Worm (Caenorhabditis elegans) whole organism, L1 larva: ENCODE measurements around the gene D1054.1.
A peak's percentile ranks its signal among the peaks of the same experiment; 100 is the strongest.

Experiments used
- C04F5.9 ChIP-seq: sonication (generic microtip); optimal IDR thresholded peaks from 2 replicates; lab custom pipeline; 2016; ENCODE audit warnings: missing genetic modification characterization, missing compliant biosample characterization
- F16B12.6 ChIP-seq: fragments of 150-350 bp; optimal IDR thresholded peaks from 2 replicates; lab custom pipeline; 2014; ENCODE audit warnings: missing biosample characterization, missing genetic modification characterization
- Y116A8C.19 ChIP-seq: sonication (generic microtip); optimal IDR thresholded peaks from 2 replicates; lab custom pipeline; 2016; ENCODE audit warnings: missing compliant biosample characterization, missing genetic modification characterization, borderline replicate concordance
- ama-1 ChIP-seq: fragments of 150-350 bp; optimal IDR thresholded peaks from 2 replicates; lab custom pipeline; 2014
- ces-1 ChIP-seq: fragments of 150-350 bp; optimal IDR thresholded peaks from 2 replicates; lab custom pipeline; 2014; ENCODE audit warnings: missing biosample characterization, missing genetic modification reagents, missing genetic modification characterization
- dpl-1 ChIP-seq, 3 experiments: fragments of 150-350 bp in 2 of 3; sonication (generic microtip) in 1 of 3; optimal IDR thresholded peaks; 2 replicates each; lab custom pipeline; 2014 to 2017; ENCODE audit warnings: missing biosample characterization in 3 of 3, missing genetic modification characterization in 3 of 3, missing genetic modification reagents in 3 of 3
- efl-1 ChIP-seq, 4 experiments: fragments of 150-350 bp; optimal IDR thresholded peaks in 3 of 4; peaks in 1 of 4; 1 replicate in 1 of 4; 2 replicates in 3 of 4; lab custom pipeline; 2014; ENCODE audit warnings: missing biosample characterization in 2 of 4, missing genetic modification characterization in 2 of 4, missing genetic modification reagents in 2 of 4
- efl-3 ChIP-seq: fragments of 200-800 bp; sonication (Bioruptor generic); optimal IDR thresholded peaks from 2 replicates; lab custom pipeline; 2018; ENCODE audit warnings: mild to moderate bottlenecking, missing genetic modification characterization, missing compliant biosample characterization
- egl-13 ChIP-seq: sonication (generic microtip); optimal IDR thresholded peaks from 2 replicates; lab custom pipeline; 2016; ENCODE audit warnings: missing genotype, missing genetic modification reagents, missing genetic modification characterization, missing compliant biosample characterization
- egl-27 ChIP-seq, 2 experiments: fragments of 150-350 bp in 1 of 2; sonication (generic microtip); optimal IDR thresholded peaks; 3 replicates each; lab custom pipeline; 2017 to 2018; ENCODE audit warnings: missing biosample characterization in 2 of 2, missing genetic modification characterization in 2 of 2, missing genetic modification reagents in 2 of 2
- elt-2 ChIP-seq: sonication (generic microtip); optimal IDR thresholded peaks from 2 replicates; lab custom pipeline; 2016; ENCODE audit warnings: missing genetic modification characterization, mild to moderate bottlenecking, inconsistent platforms, missing compliant biosample characterization, missing genetic modification reagents
- elt-3 ChIP-seq, 6 experiments: fragments of 150-350 bp in 1 of 6; sonication (generic microtip); optimal IDR thresholded peaks; 2 replicates each; lab custom pipeline; 2017 to 2018; ENCODE audit warnings: missing biosample characterization in 6 of 6, missing genetic modification characterization in 6 of 6, inconsistent platforms in 1 of 6
- ets-5 ChIP-seq: fragments of 200-800 bp; sonication (Bioruptor generic); IDR thresholded peaks from 2 replicates; pipeline ENCODE4 v1.3.6; 2022; ENCODE audit warnings: missing genetic modification characterization, missing compliant biosample characterization
- hlh-17 ChIP-seq: fragments of 200-800 bp; sonication (Bioruptor generic); optimal IDR thresholded peaks from 2 replicates; lab custom pipeline; 2018; ENCODE audit warnings: missing genetic modification characterization, mild to moderate bottlenecking, missing compliant biosample characterization, moderate library complexity, borderline replicate concordance
- hlh-4 ChIP-seq: sonication (generic microtip); optimal IDR thresholded peaks from 2 replicates; lab custom pipeline; 2016; ENCODE audit warnings: mild to moderate bottlenecking, missing genetic modification characterization, missing compliant biosample characterization
- irx-1 ChIP-seq: sonication (generic microtip); optimal IDR thresholded peaks from 2 replicates; lab custom pipeline; 2016; ENCODE audit warnings: missing genetic modification characterization, missing compliant biosample characterization
- jun-1 ChIP-seq: fragments of 150-350 bp; optimal IDR thresholded peaks from 2 replicates; lab custom pipeline; 2014; ENCODE audit warnings: missing biosample characterization, missing genetic modification reagents, missing genetic modification characterization
- lin-13 ChIP-seq: fragments of 150-350 bp; optimal IDR thresholded peaks from 2 replicates; lab custom pipeline; 2014; ENCODE audit warnings: missing biosample characterization, missing genetic modification reagents, missing genetic modification characterization
- lin-15B ChIP-seq: fragments of 150-350 bp; sonication (generic microtip); optimal IDR thresholded peaks from 3 replicates; lab custom pipeline; 2014; ENCODE audit warnings: missing biosample characterization, missing genetic modification characterization
- lin-35 ChIP-seq, 2 experiments: fragments of 150-350 bp; optimal IDR thresholded peaks; 2 replicates each; lab custom pipeline; 2014; ENCODE audit warnings: missing biosample characterization in 2 of 2, missing genetic modification characterization in 2 of 2, missing genetic modification reagents in 2 of 2
- lir-3 ChIP-seq: sonication (generic microtip); optimal IDR thresholded peaks from 2 replicates; lab custom pipeline; 2016; ENCODE audit warnings: mild to moderate bottlenecking, missing genetic modification characterization, moderate library complexity, missing compliant biosample characterization; ENCODE audit not compliant: poor library complexity
- lsy-2 ChIP-seq, 2 experiments: fragments of 150-350 bp; optimal IDR thresholded peaks; 2 replicates each; lab custom pipeline; 2014; ENCODE audit warnings: missing biosample characterization in 2 of 2, missing genetic modification characterization in 2 of 2
- mdl-1 ChIP-seq, 2 experiments: fragments of 150-350 bp; optimal IDR thresholded peaks; 2 replicates each; lab custom pipeline; 2014 to 2017; ENCODE audit warnings: missing biosample characterization in 2 of 2, missing genetic modification characterization in 2 of 2, inconsistent platforms in 1 of 2
- mef-2 ChIP-seq: fragments of 150-350 bp; optimal IDR thresholded peaks from 2 replicates; lab custom pipeline; 2014; ENCODE audit warnings: missing biosample characterization, missing genetic modification characterization
- mep-1 ChIP-seq: fragments of 150-350 bp; optimal IDR thresholded peaks from 2 replicates; lab custom pipeline; 2014; ENCODE audit warnings: missing biosample characterization, missing genetic modification characterization
- nhr-12 ChIP-seq: sonication (generic microtip); optimal IDR thresholded peaks from 2 replicates; lab custom pipeline; 2017; ENCODE audit warnings: missing biosample characterization, missing genetic modification characterization
- nhr-19 ChIP-seq: fragments of 200-800 bp; sonication (Bioruptor generic); conservative IDR thresholded peaks from 2 replicates; pipeline ENCODE4 v1.3.6; 2022; ENCODE audit warnings: missing genetic modification characterization, missing compliant biosample characterization
- nhr-20 ChIP-seq: sonication (generic microtip); optimal IDR thresholded peaks from 2 replicates; lab custom pipeline; 2016; ENCODE audit warnings: mild to moderate bottlenecking, missing genetic modification characterization, missing compliant biosample characterization
- nhr-47 ChIP-seq: sonication (generic microtip); optimal IDR thresholded peaks from 2 replicates; lab custom pipeline; 2016; ENCODE audit warnings: mild to moderate bottlenecking, missing genetic modification characterization, moderate library complexity, missing compliant biosample characterization
- nhr-90 ChIP-seq: sonication (generic microtip); optimal IDR thresholded peaks from 2 replicates; lab custom pipeline; 2016; ENCODE audit warnings: mild to moderate bottlenecking, missing genetic modification characterization, missing compliant biosample characterization; ENCODE audit not compliant: poor library complexity
- rnt-1 ChIP-seq: sonication (generic microtip); optimal IDR thresholded peaks from 2 replicates; lab custom pipeline; 2016; ENCODE audit warnings: mild to moderate bottlenecking, missing genetic modification characterization, moderate library complexity, missing compliant biosample characterization
- skn-1 ChIP-seq: fragments of 150-350 bp; optimal IDR thresholded peaks from 2 replicates; lab custom pipeline; 2014; ENCODE audit warnings: missing biosample characterization, missing genetic modification characterization
- snu-23 ChIP-seq: sonication (generic microtip); optimal IDR thresholded peaks from 2 replicates; lab custom pipeline; 2016; ENCODE audit warnings: missing genetic modification characterization, missing compliant biosample characterization
- sox-4 ChIP-seq: sonication (generic microtip); optimal IDR thresholded peaks from 2 replicates; lab custom pipeline; 2016; ENCODE audit warnings: missing genetic modification characterization, missing compliant biosample characterization
- sup-37 ChIP-seq: fragments of 200-800 bp; sonication (Bioruptor generic); optimal IDR thresholded peaks from 2 replicates; lab custom pipeline; 2018; ENCODE audit warnings: mild to moderate bottlenecking, missing genetic modification characterization, missing compliant biosample characterization
- tlp-1 ChIP-seq: fragments of 150-350 bp; optimal IDR thresholded peaks from 2 replicates; lab custom pipeline; 2014; ENCODE audit warnings: missing biosample characterization, missing genetic modification characterization
- unc-130 ChIP-seq: fragments of 150-350 bp; optimal IDR thresholded peaks from 2 replicates; lab custom pipeline; 2017; ENCODE audit warnings: missing biosample characterization, missing genetic modification characterization, inconsistent platforms
- unc-30 ChIP-seq: sonication (generic microtip); optimal IDR thresholded peaks from 2 replicates; lab custom pipeline; 2017; ENCODE audit warnings: missing biosample characterization, missing genetic modification characterization
- xbp-1 ChIP-seq: sonication (generic microtip); optimal IDR thresholded peaks from 2 replicates; lab custom pipeline; 2016; ENCODE audit warnings: missing genetic modification characterization, missing compliant biosample characterization
- zag-1 ChIP-seq: fragments of 150-350 bp; optimal IDR thresholded peaks from 2 replicates; lab custom pipeline; 2014; ENCODE audit warnings: missing biosample characterization, missing genetic modification characterization
- ztf-4 ChIP-seq: fragments of 150-350 bp; optimal IDR thresholded peaks from 2 replicates; lab custom pipeline; 2014; ENCODE audit warnings: missing biosample characterization, missing genetic modification characterization

Gene D1054.1

DNA sequence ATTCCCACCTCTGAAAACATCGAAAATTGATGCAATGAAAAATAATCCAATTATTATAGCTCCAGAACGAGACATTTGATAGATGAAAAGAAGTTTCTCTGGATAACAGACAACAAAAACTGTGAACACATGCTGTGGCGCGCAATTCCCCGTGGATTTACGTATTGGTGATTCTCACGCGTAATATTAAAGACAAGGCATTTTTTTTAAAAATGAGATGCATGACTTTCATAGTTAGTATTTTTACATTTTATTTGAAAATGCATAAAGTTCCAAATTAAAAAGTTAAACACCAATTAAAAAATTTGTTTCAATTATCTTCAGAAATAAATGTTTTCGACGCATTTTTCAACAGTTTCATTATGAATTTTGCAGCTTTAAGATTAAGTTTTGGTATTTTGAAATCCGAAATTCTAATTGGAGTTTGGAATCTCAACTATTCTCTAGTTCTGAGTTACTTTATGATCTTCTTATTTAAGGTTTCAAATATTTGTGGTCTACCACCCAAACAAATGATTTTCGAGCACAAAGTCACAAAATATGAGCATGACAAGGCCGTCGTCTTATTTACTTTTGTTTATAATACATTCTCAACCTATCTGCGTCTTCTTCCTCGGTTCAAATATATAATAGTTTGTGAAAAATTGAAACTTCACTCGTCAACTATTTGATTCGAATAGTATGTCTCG, 22.6 kb downstream of the D1054.1 start, which contains the start of the genes selt-1.2 and F28H7.2:
Gene selt-1.2, minus strand, starts transcription at position 101 of the 689 bp plus-strand sequence.
Gene F28H7.2, plus strand, starts transcription at position 639 of the 689 bp plus-strand sequence.
- no peak for TF ChIP-seq efl-1 (optimal IDR thresholded peaks at IDR 0.05; lab: Kevin White, UChicago)
- peak in 1 of 2 experiments; percentile 77 for TF ChIP-seq efl-1 (GFP tag; optimal IDR thresholded peaks at IDR 0.05 in 1 of 2; lab: Kevin White, UChicago)
- peak; percentile 4 for TF ChIP-seq nhr-20 (tag; lab: Kevin White, UChicago)
- TF ChIP-seq ces-1 (GFP tag; lab: Kevin White, UChicago) = no peak
- no peak for TF ChIP-seq egl-27 (tag; optimal IDR thresholded peaks at IDR 0.05; lab: Kevin White, UChicago)
- no peak for TF ChIP-seq xbp-1 (tag; lab: Kevin White, UChicago)
- no peak for TF ChIP-seq hlh-17 (GFP tag; lab: Kevin White, UChicago)
- TF ChIP-seq egl-13 (tag; lab: Kevin White, UChicago) = no peak
- TF ChIP-seq unc-30 (tag; lab: Kevin White, UChicago) = no peak
- no peak for TF ChIP-seq hlh-4 (tag; lab: Kevin White, UChicago)
- no peak for TF ChIP-seq C04F5.9 (tag; lab: Kevin White, UChicago)
- no peak for TF ChIP-seq lin-15B (tag; lab: Kevin White, UChicago)
- no peak for TF ChIP-seq nhr-90 (tag; lab: Kevin White, UChicago)
- TF ChIP-seq, all 84 proteins: peak for 2

DNA sequence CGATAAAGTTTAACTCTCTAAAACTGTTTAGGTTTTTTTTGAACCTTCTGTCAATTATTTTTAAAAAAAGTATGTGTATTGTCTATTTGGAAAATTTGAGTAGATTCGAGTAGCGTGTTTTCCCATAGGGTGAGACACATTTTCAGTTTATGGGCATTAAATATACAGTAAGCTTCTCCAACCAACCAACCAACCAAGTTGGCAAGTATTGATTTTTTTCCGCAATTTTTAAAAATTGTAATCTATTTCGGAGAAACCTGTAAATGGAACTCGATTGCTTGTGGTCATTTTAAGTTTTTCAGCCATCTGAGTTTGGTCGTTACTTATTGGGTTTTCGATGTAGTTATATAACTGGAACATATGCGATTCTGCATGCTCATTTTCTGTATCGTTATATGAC, 25.0 kb downstream of the D1054.1 start, which contains the start of gene srj-21:
Gene srj-21, plus strand, starts transcription at position 301 of the 400 bp plus-strand sequence.
- TF ChIP-seq nhr-47 (no peak), sox-4 (tag; lab: Kevin White, UChicago) (no peak), mef-2 (tag; lab: Kevin White, UChicago) (no peak), efl-1 (optimal IDR thresholded peaks at IDR 0.05; lab: Kevin White, UChicago) (no peak), efl-1 (GFP tag; optimal IDR thresholded peaks at IDR 0.05 in 1 of 2; lab: Kevin White, UChicago) (no peak), rnt-1 (tag; lab: Kevin White, UChicago) (no peak), ama-1 (no peak), jun-1 (tag; lab: Kevin White, UChicago) (no peak), lir-3 (tag; lab: Kevin White, UChicago) (no peak), efl-3 (GFP tag; lab: Kevin White, UChicago) (no peak), ets-5 (GFP tag; lab: Robert Waterston, UW) (no peak), lsy-2 (tag; optimal IDR thresholded peaks at IDR 0.05; lab: Kevin White, UChicago) (no peak), nhr-12 (tag; lab: Kevin White, UChicago) (no peak), Y116A8C.19 (tag; lab: Kevin White, UChicago) (no peak), elt-2 (tag; lab: Kevin White, UChicago) (no peak), lin-15B (tag; lab: Kevin White, UChicago) (no peak), mep-1 (tag; lab: Kevin White, UChicago) (no peak), ces-1 (GFP tag; lab: Kevin White, UChicago) (no peak), nhr-20 (tag; lab: Kevin White, UChicago) (no peak), tlp-1 (no peak), ztf-4 (tag; lab: Kevin White, UChicago) (no peak)
- TF ChIP-seq, all 84 proteins: peak for 0

DNA sequence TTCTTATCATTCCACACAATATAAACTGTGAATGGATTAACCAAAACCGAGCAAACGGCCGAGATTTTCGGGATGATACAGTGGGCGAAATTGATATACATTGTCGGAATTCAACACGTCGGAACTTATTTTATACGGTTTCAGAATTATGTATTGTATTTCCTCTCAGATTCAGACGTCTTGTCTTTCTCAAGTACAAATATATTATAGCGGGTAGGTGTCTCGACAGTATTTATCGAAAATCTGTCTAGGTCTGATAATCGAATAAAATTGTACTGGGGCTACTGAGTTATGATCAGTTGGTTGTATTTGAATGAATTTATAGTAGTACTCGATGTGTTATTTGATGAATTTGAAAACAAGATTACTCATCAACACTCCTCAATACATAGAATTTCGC, 26.4 kb downstream of the D1054.1 start, which contains the start of gene srj-22:
Gene srj-22, minus strand, starts transcription at position 101 of the 400 bp plus-strand sequence.
- TF ChIP-seq mdl-1 (tag; optimal IDR thresholded peaks at IDR 0.05; lab: Kevin White, UChicago) (no peak), rnt-1 (tag; lab: Kevin White, UChicago) (no peak), irx-1 (tag; lab: Kevin White, UChicago) (no peak), lir-3 (tag; lab: Kevin White, UChicago) (no peak), efl-3 (GFP tag; lab: Kevin White, UChicago) (no peak), lin-15B (tag; lab: Kevin White, UChicago) (no peak), nhr-19 (no peak), lin-13 (GFP tag; lab: Kevin White, UChicago) (no peak), zag-1 (tag; lab: Kevin White, UChicago) (no peak), lsy-2 (tag; optimal IDR thresholded peaks at IDR 0.05; lab: Kevin White, UChicago) (no peak), dpl-1 (GFP tag; optimal IDR thresholded peaks at IDR 0.05; lab: Kevin White, UChicago) (no peak), unc-130 (tag; lab: Kevin White, UChicago) (no peak), ets-5 (GFP tag; lab: Robert Waterston, UW) (no peak), sup-37 (GFP tag; lab: Kevin White, UChicago) (no peak), C04F5.9 (tag; lab: Kevin White, UChicago) (no peak), skn-1 (tag; lab: Kevin White, UChicago) (no peak), lin-35 (GFP tag; optimal IDR thresholded peaks at IDR 0.05; lab: Kevin White, UChicago) (no peak), elt-3 (tag; optimal IDR thresholded peaks at IDR 0.05; lab: Kevin White, UChicago) (no peak), snu-23 (GFP tag; lab: Kevin White, UChicago) (no peak), F16B12.6 (tag; lab: Kevin White, UChicago) (no peak)
